Worm (Caenorhabditis elegans): ENCODE data around the gene cdkr-3.

cdkr-3 gene

DNA sequence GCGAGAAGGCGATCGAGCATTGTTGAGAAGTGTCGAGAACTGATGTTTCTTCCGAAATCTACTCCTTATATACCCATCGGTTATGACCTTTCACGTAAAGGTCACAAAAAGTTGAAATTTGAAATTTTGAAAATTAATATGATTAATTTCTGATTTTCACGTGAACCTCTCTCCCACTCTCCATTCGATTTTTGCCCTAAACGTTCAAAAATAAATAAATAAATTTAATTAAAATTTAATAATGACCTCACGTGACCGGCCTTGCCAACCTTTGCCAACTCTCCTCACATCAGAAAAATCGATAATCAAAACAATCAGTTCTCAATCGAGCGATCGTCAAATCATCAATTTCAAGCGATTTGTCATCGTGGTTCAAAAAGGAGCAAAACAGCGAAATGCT, 47.5 kb downstream of the cdkr-3 start, which contains the start of gene Y113G7C.1:
TSS of gene Y113G7C.1 (plus strand) at position 301 of the 400 bp plus-strand sequence.
- TF ChIP-seq hlh-1 (tag; optimal IDR thresholded peaks at IDR 0.05) (no peak), nhr-237 (tag; optimal IDR thresholded peaks at IDR 0.05) (no peak), ham-2 (GFP tag; optimal IDR thresholded peaks at IDR 0.05) (no peak), M03D4.4 (tag; optimal IDR thresholded peaks at IDR 0.05) (no peak), snpc-4 (tag; optimal IDR thresholded peaks at IDR 0.05) (no peak), ztf-11 (tag; optimal IDR thresholded peaks at IDR 0.05) (no peak), cnd-1 (tag; optimal IDR thresholded peaks at IDR 0.05) (no peak), ceh-83 (GFP tag; optimal IDR thresholded peaks at IDR 0.05) (no peak)

Data from whole organism, mixed stage, embryonic.